Worm (Caenorhabditis elegans) whole organism, young adult: Measurements from ENCODE around the gene T25D3.4.

ENCODE experiments used
- C17E4.6 ChIP-seq: fragments of 200-800 bp; sonication (Bioruptor generic); IDR thresholded peaks from 2 replicates; pipeline ENCODE4 v1.3.6; 2022; ENCODE audit warnings: missing genetic modification reagents, missing genetic modification characterization, missing compliant biosample characterization
- F49E8.2 ChIP-seq: sonication (generic microtip); optimal IDR thresholded peaks from 3 replicates; lab custom pipeline; 2017; ENCODE audit warnings: missing genetic modification characterization, mild to moderate bottlenecking, missing compliant biosample characterization, antibody characterized with exemption, moderate library complexity; ENCODE audit not compliant: insufficient read depth
- Y79H2A.3 ChIP-seq: fragments of 200-800 bp; sonication (Bioruptor generic); conservative IDR thresholded peaks from 2 replicates; pipeline ENCODE4 v1.3.6; 2022; ENCODE audit warnings: missing genetic modification reagents, missing genetic modification characterization, missing compliant biosample characterization
- ama-1 ChIP-seq, 3 experiments: fragments of 150-350 bp in 1 of 3; sonication (generic microtip) in 2 of 3; optimal IDR thresholded peaks; 2 replicates each; lab custom pipeline; 2014 to 2018; ENCODE audit warnings: missing biosample characterization in 2 of 3, missing genetic modification characterization in 2 of 3, missing genetic modification reagents in 2 of 3
- bed-1 ChIP-seq: fragments of 200-800 bp; sonication (Bioruptor generic); IDR thresholded peaks from 2 replicates; pipeline ENCODE4 v1.3.6; 2022; ENCODE audit warnings: missing genetic modification reagents, missing genetic modification characterization, missing compliant biosample characterization
- ekl-4 ChIP-seq: fragments of 200-800 bp; sonication (Bioruptor generic); IDR thresholded peaks from 2 replicates; pipeline ENCODE4 v1.3.6; 2022; ENCODE audit warnings: missing genetic modification reagents, missing genetic modification characterization, missing compliant biosample characterization
- gei-17 ChIP-seq: fragments of 200-800 bp; sonication (Bioruptor generic); optimal IDR thresholded peaks from 2 replicates; lab custom pipeline; 2018; ENCODE audit warnings: mild to moderate bottlenecking, missing genetic modification characterization, missing compliant biosample characterization
- hmg-20 ChIP-seq: fragments of 200-800 bp; sonication (Bioruptor generic); IDR thresholded peaks from 2 replicates; pipeline ENCODE4 v1.3.6; 2022; ENCODE audit warnings: missing genetic modification reagents, missing genetic modification characterization, missing compliant biosample characterization
- madf-10 ChIP-seq: sonication (generic microtip); optimal IDR thresholded peaks from 2 replicates; lab custom pipeline; 2016; ENCODE audit warnings: mild to moderate bottlenecking, missing genetic modification characterization, missing compliant biosample characterization
- pha-4 ChIP-seq: fragments of 150-350 bp; sonication (generic microtip); optimal IDR thresholded peaks from 2 replicates; lab custom pipeline; 2014; ENCODE audit warnings: missing biosample characterization, missing genetic modification reagents, missing genetic modification characterization
- snpc-3.4 ChIP-seq: sonication (generic microtip); optimal IDR thresholded peaks from 2 replicates; lab custom pipeline; 2017; ENCODE audit warnings: missing genetic modification characterization, mild to moderate bottlenecking, missing compliant biosample characterization, antibody characterized with exemption, moderate library complexity, missing genotype, missing genetic modification reagents
- snpc-4 ChIP-seq, 5 experiments: fragments of 150-350 bp in 1 of 5; sonication (generic microtip) in 4 of 5; optimal IDR thresholded peaks; 2 replicates each; lab custom pipeline; 2014 to 2018; ENCODE audit warnings: missing genetic modification characterization in 5 of 5, missing biosample characterization in 3 of 5, antibody characterized with exemption in 2 of 5, mild to moderate bottlenecking in 2 of 5, missing compliant biosample characterization in 2 of 5, missing genotype in 2 of 5, moderate library complexity in 2 of 5, missing genetic modification reagents in 1 of 5
- tlf-1 ChIP-seq: fragments of 200-800 bp; sonication (Bioruptor generic); optimal IDR thresholded peaks from 2 replicates; lab custom pipeline; 2018; ENCODE audit warnings: mild to moderate bottlenecking, missing genetic modification characterization, missing compliant biosample characterization
- ztf-6 ChIP-seq: fragments of 200-800 bp; sonication (Bioruptor generic); IDR thresholded peaks from 2 replicates; pipeline ENCODE4 v1.3.6; 2022; ENCODE audit warnings: missing genetic modification reagents, missing genetic modification characterization, missing compliant biosample characterization

DNA sequence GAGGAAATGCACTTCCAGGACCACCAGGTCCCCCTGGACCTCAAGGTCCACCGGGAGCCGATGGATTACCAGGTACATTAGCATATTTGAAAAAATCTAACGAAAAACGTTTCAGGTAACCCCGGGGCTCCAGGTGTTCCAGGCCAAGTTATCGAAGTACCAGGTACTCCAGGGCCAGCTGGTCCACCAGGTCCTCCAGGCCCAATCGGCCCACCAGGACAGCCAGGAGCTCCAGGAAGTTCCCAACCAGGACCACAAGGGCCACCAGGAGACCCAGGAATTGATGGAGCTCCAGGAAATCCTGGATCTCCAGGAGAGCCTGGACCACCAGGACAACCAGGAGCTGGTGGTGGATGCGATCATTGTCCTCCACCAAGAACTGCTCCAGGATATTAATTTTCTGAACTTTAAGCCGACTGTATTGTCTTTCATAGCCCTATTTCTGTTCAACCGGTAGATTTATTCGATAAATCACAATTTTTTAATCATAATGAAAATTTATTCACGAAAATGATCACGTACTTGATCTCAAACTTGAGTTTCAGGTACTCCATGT is 41.6 kb upstream of the T25D3.4 start:
- TF ChIP-seq Y79H2A.3 (GFP tag; lab: Robert Waterston, UW), result no peak
- TF ChIP-seq madf-10 (tag; lab: Kevin White, UChicago), result no peak
- no peak for TF ChIP-seq snpc-4 (GFP tag; optimal IDR thresholded peaks at IDR 0.05; lab: Kevin White, UChicago)
- no peak for TF ChIP-seq snpc-4 (tag; optimal IDR thresholded peaks at IDR 0.05; lab: Kevin White, UChicago)
- TF ChIP-seq ekl-4 (GFP tag; lab: Robert Waterston, UW), result no peak
- TF ChIP-seq snpc-3.4, result no peak
- TF ChIP-seq hmg-20 (GFP tag; lab: Robert Waterston, UW), result no peak
- TF ChIP-seq tlf-1 (GFP tag; lab: Kevin White, UChicago), result no peak
- no peak for TF ChIP-seq C17E4.6
- no peak for TF ChIP-seq F49E8.2 (tag; lab: Kevin White, UChicago)
- no peak for TF ChIP-seq ama-1 (optimal IDR thresholded peaks at IDR 0.05; lab: Kevin White, UChicago)
- TF ChIP-seq ama-1 (GFP tag; optimal IDR thresholded peaks at IDR 0.05; lab: Kevin White, UChicago), result no peak
- TF ChIP-seq bed-1 (GFP tag; lab: Robert Waterston, UW), result no peak
- TF ChIP-seq pha-4 (tag; lab: Kevin White, UChicago), result no peak
- no peak for TF ChIP-seq ztf-6
- no peak for TF ChIP-seq gei-17 (GFP tag; lab: Kevin White, UChicago)
